Fruit fly (Drosophila melanogaster) whole organism, prepupa: Measurements from ENCODE around the gene Pgant5.

Experiments used
- Blimp-1 ChIP-seq: fragments of 200-800 bp; sonication (Bioruptor generic); optimal IDR thresholded peaks from 3 replicates; lab custom pipeline; 2017; ENCODE audit warnings: missing biosample characterization, missing genetic modification characterization, mild to moderate bottlenecking, moderate library complexity, missing genetic modification reagents
- CG10669 ChIP-seq: fragments of 200-800 bp; sonication (Bioruptor generic); optimal IDR thresholded peaks from 3 replicates; lab custom pipeline; 2018; ENCODE audit warnings: missing biosample characterization, mild to moderate bottlenecking, missing genetic modification characterization, moderate library complexity
- CG11294 ChIP-seq: fragments of 200-800 bp; sonication (Bioruptor generic); IDR thresholded peaks from 2 replicates; pipeline ENCODE4 v1.3.6; 2022; ENCODE audit warnings: missing biosample characterization, missing genetic modification characterization
- CG3032 ChIP-seq: fragments of 200-800 bp; optimal IDR thresholded peaks from 2 replicates; lab custom pipeline; 2019; ENCODE audit warnings: missing biosample characterization, mild to moderate bottlenecking, missing genetic modification characterization, moderate library complexity
- CG31627 ChIP-seq: fragments of 200-800 bp; sonication (Bioruptor generic); optimal IDR thresholded peaks from 3 replicates; lab custom pipeline; 2016; ENCODE audit warnings: missing biosample characterization, missing genetic modification characterization
- CG34406 ChIP-seq: fragments of 200-800 bp; sonication (Bioruptor generic); optimal IDR thresholded peaks from 3 replicates; lab custom pipeline; 2016; ENCODE audit warnings: missing biosample characterization, missing genetic modification characterization
- CG4318 ChIP-seq: fragments of 200-800 bp; sonication (Bioruptor generic); optimal IDR thresholded peaks from 3 replicates; lab custom pipeline; 2017; ENCODE audit warnings: missing biosample characterization, mild to moderate bottlenecking, missing genetic modification characterization
- CG6163 ChIP-seq: fragments of 200-800 bp; sonication (Bioruptor generic); IDR thresholded peaks from 3 replicates; pipeline ENCODE4 v1.3.6; 2022; ENCODE audit warnings: missing biosample characterization, missing genetic modification characterization
- CG6276 ChIP-seq: fragments of 200-800 bp; sonication (Bioruptor generic); optimal IDR thresholded peaks from 2 replicates; lab custom pipeline; 2017; ENCODE audit warnings: missing biosample characterization, mild to moderate bottlenecking, missing genetic modification characterization
- CG6792 ChIP-seq: fragments of 200-800 bp; sonication (Bioruptor generic); optimal IDR thresholded peaks from 3 replicates; lab custom pipeline; 2016; ENCODE audit warnings: missing biosample characterization, missing genetic modification characterization
- CG6808 ChIP-seq: fragments of 200-800 bp; sonication (Bioruptor generic); optimal IDR thresholded peaks from 3 replicates; lab custom pipeline; 2017; ENCODE audit warnings: missing biosample characterization, missing genetic modification characterization, mild to moderate bottlenecking, moderate library complexity, missing genetic modification reagents
- CG6854 ChIP-seq: fragments of 200-800 bp; sonication (Bioruptor generic); optimal IDR thresholded peaks from 2 replicates; lab custom pipeline; 2017; ENCODE audit warnings: missing biosample characterization, mild to moderate bottlenecking, missing genetic modification characterization
- CG7368 ChIP-seq: fragments of 200-800 bp; sonication (Bioruptor generic); optimal IDR thresholded peaks from 3 replicates; lab custom pipeline; 2016; ENCODE audit warnings: missing biosample characterization, missing genetic modification characterization
- CG8119 ChIP-seq: fragments of 200-800 bp; sonication (Bioruptor generic); IDR thresholded peaks from 3 replicates; pipeline ENCODE4 v1.3.6; 2022; ENCODE audit warnings: missing biosample characterization, missing genetic modification characterization
- CG8319 ChIP-seq: fragments of 200-800 bp; sonication (Bioruptor generic); optimal IDR thresholded peaks from 3 replicates; lab custom pipeline; 2016; ENCODE audit warnings: missing biosample characterization, missing genetic modification characterization
- CG8632 ChIP-seq: fragments of 200-800 bp; sonication (Bioruptor generic); optimal IDR thresholded peaks from 3 replicates; lab custom pipeline; 2016; ENCODE audit warnings: missing biosample characterization, missing genetic modification characterization
- CG9139 ChIP-seq: fragments of 200-800 bp; sonication (Bioruptor generic); optimal IDR thresholded peaks from 3 replicates; lab custom pipeline; 2017; ENCODE audit warnings: missing biosample characterization, mild to moderate bottlenecking, missing genetic modification characterization
- Eip75B ChIP-seq: fragments of 200-800 bp; sonication (Bioruptor generic); optimal IDR thresholded peaks from 3 replicates; lab custom pipeline; 2016; ENCODE audit warnings: missing biosample characterization, missing genetic modification characterization
- Eip78C ChIP-seq: fragments of 200-800 bp; sonication (Bioruptor generic); peaks from one replicate; lab custom pipeline; 2016; ENCODE audit warnings: missing biosample characterization, missing genetic modification characterization
- Eip93F ChIP-seq: fragments of 200-800 bp; sonication (Bioruptor generic); optimal IDR thresholded peaks from 2 replicates; lab custom pipeline; 2016; ENCODE audit warnings: missing biosample characterization, mild to moderate bottlenecking, missing genetic modification characterization
- Ets21C ChIP-seq: fragments of 200-800 bp; sonication (Bioruptor generic); optimal IDR thresholded peaks from 3 replicates; lab custom pipeline; 2016; ENCODE audit warnings: missing biosample characterization, missing genetic modification characterization
- Gug ChIP-seq: fragments of 200-800 bp; sonication (Bioruptor generic); IDR thresholded peaks from 2 replicates; pipeline ENCODE4 v1.3.6; 2022; ENCODE audit warnings: missing biosample characterization, missing genetic modification characterization
- Hr38 ChIP-seq: sonication (Bioruptor generic); optimal IDR thresholded peaks from 2 replicates; lab custom pipeline; 2016; ENCODE audit warnings: missing biosample characterization, missing genetic modification characterization
- Hr39 ChIP-seq: fragments of 200-800 bp; sonication (Bioruptor generic); optimal IDR thresholded peaks from 2 replicates; lab custom pipeline; 2016; ENCODE audit warnings: missing biosample characterization, missing genetic modification characterization
- Lpt ChIP-seq: fragments of 200-800 bp; sonication (Bioruptor generic); optimal IDR thresholded peaks from 3 replicates; lab custom pipeline; 2016; ENCODE audit warnings: missing biosample characterization, missing genetic modification characterization
- Met ChIP-seq: fragments of 200-800 bp; sonication (Bioruptor generic); optimal IDR thresholded peaks from 3 replicates; lab custom pipeline; 2016; ENCODE audit warnings: missing biosample characterization, missing genetic modification characterization
- OdsH ChIP-seq: fragments of 200-800 bp; sonication (Bioruptor generic); optimal IDR thresholded peaks from 3 replicates; lab custom pipeline; 2016; ENCODE audit warnings: missing biosample characterization, missing genetic modification characterization
- Sox102F ChIP-seq: fragments of 200-800 bp; sonication (Bioruptor generic); optimal IDR thresholded peaks from 2 replicates; lab custom pipeline; 2016; ENCODE audit warnings: missing biosample characterization, mild to moderate bottlenecking, missing genetic modification characterization
- achi ChIP-seq: fragments of 200-800 bp; sonication (Bioruptor generic); optimal IDR thresholded peaks from 3 replicates; lab custom pipeline; 2016; ENCODE audit warnings: missing biosample characterization, missing genetic modification characterization
- acj6 ChIP-seq: fragments of 200-800 bp; sonication (Bioruptor generic); optimal IDR thresholded peaks from 3 replicates; lab custom pipeline; 2016; ENCODE audit warnings: missing biosample characterization, missing genetic modification characterization
- cyc ChIP-seq: fragments of 200-800 bp; sonication (Bioruptor generic); optimal IDR thresholded peaks from 3 replicates; lab custom pipeline; 2016; ENCODE audit warnings: missing biosample characterization, missing genetic modification characterization
- dac ChIP-seq: fragments of 200-800 bp; sonication (Bioruptor generic); optimal IDR thresholded peaks from 2 replicates; lab custom pipeline; 2017; ENCODE audit warnings: missing biosample characterization, mild to moderate bottlenecking, missing genetic modification characterization
- dsx ChIP-seq: fragments of 200-800 bp; optimal IDR thresholded peaks from 3 replicates; lab custom pipeline; 2019; ENCODE audit warnings: missing biosample characterization, mild to moderate bottlenecking, missing genetic modification characterization, moderate library complexity; ENCODE audit not compliant: poor library complexity, severe bottlenecking
- fd59A ChIP-seq: fragments of 200-800 bp; sonication (Bioruptor generic); optimal IDR thresholded peaks from 2 replicates; lab custom pipeline; 2017; ENCODE audit warnings: missing biosample characterization, mild to moderate bottlenecking, missing genetic modification characterization, missing genetic modification reagents
- fkh ChIP-seq: fragments of 200-800 bp; sonication (Bioruptor generic); optimal IDR thresholded peaks from 3 replicates; lab custom pipeline; 2017; ENCODE audit warnings: missing biosample characterization, mild to moderate bottlenecking, missing genetic modification characterization, moderate library complexity
- lz ChIP-seq: fragments of 200-800 bp; sonication (Bioruptor generic); optimal IDR thresholded peaks from 3 replicates; lab custom pipeline; 2016; ENCODE audit warnings: missing biosample characterization, missing genetic modification characterization
- net ChIP-seq: fragments of 200-800 bp; sonication (Bioruptor generic); optimal IDR thresholded peaks from 3 replicates; lab custom pipeline; 2016; ENCODE audit warnings: missing biosample characterization, missing genetic modification characterization
- pdm3 ChIP-seq: fragments of 200-800 bp; sonication (Bioruptor generic); optimal IDR thresholded peaks from 3 replicates; lab custom pipeline; 2016; ENCODE audit warnings: missing biosample characterization, missing genetic modification characterization
- salr ChIP-seq, 2 experiments: fragments of 200-800 bp; sonication (Bioruptor generic); optimal IDR thresholded peaks; 3 replicates each; lab custom pipeline; 2016 to 2018; ENCODE audit warnings: missing biosample characterization in 2 of 2, missing genetic modification characterization in 2 of 2, mild to moderate bottlenecking in 1 of 2
- ss ChIP-seq, 2 experiments: fragments of 200-800 bp; sonication (Bioruptor generic); optimal IDR thresholded peaks; 2 replicates in 1 of 2; 3 replicates in 1 of 2; lab custom pipeline; 2017 to 2018; ENCODE audit warnings: mild to moderate bottlenecking in 2 of 2, missing biosample characterization in 2 of 2, missing genetic modification characterization in 2 of 2, moderate library complexity in 1 of 2
- topi ChIP-seq: fragments of 200-800 bp; sonication (Bioruptor generic); optimal IDR thresholded peaks from 3 replicates; lab custom pipeline; 2016; ENCODE audit warnings: missing biosample characterization, missing genetic modification characterization
- vri ChIP-seq: fragments of 200-800 bp; sonication (Bioruptor generic); optimal IDR thresholded peaks from 3 replicates; lab custom pipeline; 2016; ENCODE audit warnings: missing biosample characterization, mild to moderate bottlenecking, missing genetic modification characterization

The Pgant5 gene

DNA sequence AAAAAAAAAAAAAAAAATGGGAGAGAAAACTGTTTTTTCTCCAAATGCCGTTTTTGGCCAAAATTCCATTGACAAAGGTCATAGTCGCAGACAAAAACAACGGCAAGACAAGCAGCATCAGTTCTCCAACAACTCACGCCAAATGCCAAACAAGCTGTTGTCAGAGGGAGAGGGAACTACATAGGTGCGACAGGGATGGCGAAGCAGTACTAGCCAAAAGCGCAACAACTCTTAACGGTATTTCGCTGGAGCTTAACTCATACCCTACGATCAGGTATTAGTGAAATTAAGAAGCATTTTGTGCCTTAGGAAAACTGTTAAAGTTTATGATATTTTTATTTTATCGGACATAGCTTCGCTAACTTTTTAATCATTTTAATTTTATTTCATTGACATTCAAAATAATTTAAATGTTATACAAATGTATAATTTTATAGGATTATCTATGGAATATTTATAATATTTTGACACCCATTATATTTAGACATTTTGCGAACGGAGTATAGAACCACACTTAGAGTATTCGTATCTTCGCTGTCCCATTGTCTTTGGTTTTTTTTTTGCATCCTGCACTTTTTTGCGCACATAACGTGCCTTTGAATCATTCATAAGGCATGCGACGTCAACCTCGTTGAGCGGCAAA is 13.0 kb downstream of the Pgant5 start (continued):
- TF ChIP-seq OdsH (GFP tag; lab: Kevin White, UChicago) (peak; percentile 83), CG6163 (GFP tag; lab: Robert Waterston, UW) (no peak; the same call in none of the 3 replicates), Hr38 (GFP tag; lab: Kevin White, UChicago) (no peak), CG6808 (peak; percentile 82), acj6 (GFP tag; lab: Kevin White, UChicago) (peak; percentile 80), CG3032 (tag; lab: Kevin White, UChicago) (peak; percentile 84), fd59A (peak; percentile 80), ss (GFP tag; optimal IDR thresholded peaks at IDR 0.05; lab: Kevin White, UChicago) (peak; percentile 87 to 90), Ets21C (no peak), achi (GFP tag; lab: Kevin White, UChicago) (peak; percentile 85), CG4318 (peak; percentile 91), Blimp-1 (no peak), dsx (GFP tag; lab: Kevin White, UChicago) (peak; percentile 78), CG8319 (GFP tag; lab: Kevin White, UChicago) (no peak), lz (GFP tag; lab: Kevin White, UChicago) (no peak), CG31627 (no peak), topi (GFP tag; lab: Kevin White, UChicago) (no peak), CG10669 (GFP tag; lab: Kevin White, UChicago) (peak; percentile 80)

- no peak for TF ChIP-seq Eip93F (GFP tag; lab: Kevin White, UChicago)
- TF ChIP-seq salr (GFP tag; optimal IDR thresholded peaks at IDR 0.05; lab: Kevin White, UChicago) = no peak
- no peak for TF ChIP-seq Eip75B (GFP tag; lab: Kevin White, UChicago)
- no peak for TF ChIP-seq CG31627
- TF ChIP-seq CG34406 = no peak
- TF ChIP-seq fkh (GFP tag; lab: Kevin White, UChicago) = no peak
- no peak for TF ChIP-seq CG6854 (GFP tag; lab: Kevin White, UChicago)
- no peak for TF ChIP-seq CG8632 (GFP tag; lab: Kevin White, UChicago)
- TF ChIP-seq dac (GFP tag; lab: Kevin White, UChicago) = no peak
- no peak for TF ChIP-seq Hr38 (GFP tag; lab: Kevin White, UChicago)
- no peak for TF ChIP-seq CG6276 (GFP tag; lab: Kevin White, UChicago)
- no peak for TF ChIP-seq acj6 (GFP tag; lab: Kevin White, UChicago)
- no peak for TF ChIP-seq CG11294 (GFP tag; lab: Robert Waterston, UW)
- TF ChIP-seq Gug (GFP tag; lab: Robert Waterston, UW) = no peak
- TF ChIP-seq cyc = no peak
Observed at dm6 chr2L:5079200-5079599, 14.2 kb downstream of the Pgant5 start.

DNA sequence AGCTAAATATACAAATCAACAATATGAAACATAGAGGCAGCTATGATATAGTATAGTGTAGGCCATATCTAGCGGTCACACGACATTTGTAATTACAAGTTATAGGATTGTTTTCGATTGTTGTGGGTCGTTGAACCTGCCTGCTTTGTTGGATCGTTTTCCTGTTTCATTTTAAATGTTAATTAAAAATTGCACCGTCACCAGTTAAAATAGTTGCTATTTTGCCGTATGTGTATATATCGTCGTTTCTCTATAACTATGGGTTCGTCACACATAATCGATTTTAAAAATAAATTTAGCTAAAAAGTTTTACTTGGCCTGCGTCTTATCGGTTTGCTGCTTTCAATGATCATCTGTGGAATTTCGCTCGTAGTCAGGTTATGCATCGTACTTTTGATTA is 21.0 kb downstream of the Pgant5 start:
- TF ChIP-seq net = no peak
- TF ChIP-seq Eip78C (GFP tag; lab: Kevin White, UChicago) = peak; percentile 26
- no peak for TF ChIP-seq CG6854 (GFP tag; lab: Kevin White, UChicago)
- TF ChIP-seq, all 60 proteins: peak for 1

- no peak for TF ChIP-seq dac (GFP tag; lab: Kevin White, UChicago)
- TF ChIP-seq pdm3 (GFP tag; lab: Kevin White, UChicago) = no peak
- TF ChIP-seq CG6276 (GFP tag; lab: Kevin White, UChicago) = no peak
- TF ChIP-seq Hr39 (GFP tag; lab: Kevin White, UChicago) = peak; percentile 60
- TF ChIP-seq CG7368 (GFP tag; lab: Kevin White, UChicago) = peak; percentile 46
- TF ChIP-seq ss (GFP tag; optimal IDR thresholded peaks at IDR 0.05; lab: Kevin White, UChicago) = peak; percentile 59 to 81
- TF ChIP-seq OdsH (GFP tag; lab: Kevin White, UChicago) = peak; percentile 40
- peak; percentile 52 for TF ChIP-seq lz (GFP tag; lab: Kevin White, UChicago)
- peak; percentile 16; the same call in 1 of the 3 replicates for TF ChIP-seq CG8119 (GFP tag; lab: Robert Waterston, UW)
- TF ChIP-seq fd59A = peak; percentile 33
- peak; percentile 56 for TF ChIP-seq CG6808
- TF ChIP-seq net = peak; percentile 79
- peak; percentile 75 for TF ChIP-seq Sox102F (GFP tag; lab: Kevin White, UChicago)
- peak; percentile 27 for TF ChIP-seq CG8632 (GFP tag; lab: Kevin White, UChicago)
- peak; percentile 56 for TF ChIP-seq vri (GFP tag; lab: Kevin White, UChicago)
- TF ChIP-seq Hr38 (GFP tag; lab: Kevin White, UChicago) = no peak
- peak; percentile 70 for TF ChIP-seq CG9139 (GFP tag; lab: Kevin White, UChicago)
- peak; percentile 68 for TF ChIP-seq Met (GFP tag; lab: Kevin White, UChicago)
- TF ChIP-seq CG6792 (GFP tag; lab: Kevin White, UChicago) = peak; percentile 49
- no peak for TF ChIP-seq Lpt
- TF ChIP-seq CG11294 (GFP tag; lab: Robert Waterston, UW) = peak; percentile 7; the same call in 1 of the 2 replicates
Observed at dm6 chr2L:5070797-5071579, 22.4 kb downstream of the Pgant5 start, which contains the start of gene RpL37A. Gene RpL37A, plus strand, starts transcription at chr2L:5070957.
